Worm (Caenorhabditis elegans): ENCODE results near the gene Y64G10A.1.

Y64G10A.1 gene

ce11 chrIV:14230799-14231198 is 8.1 kb downstream of the Y64G10A.1 start, which contains the start of gene F02H6.6:
F02H6.6 (minus strand) TSS chrIV:14230899.
- TF ChIP-seq mec-3 (tag; optimal IDR thresholded peaks at IDR 0.05; ENCODE audit: borderline replicate concordance) (no peak), ceh-19 (GFP tag; optimal IDR thresholded peaks at IDR 0.05) (no peak), ttx-3 (tag; optimal IDR thresholded peaks at IDR 0.05) (no peak), Y22D7AL.16 (tag; optimal IDR thresholded peaks at IDR 0.05) (no peak), nhr-11 (tag; optimal IDR thresholded peaks at IDR 0.05) (no peak), sox-4 (tag; optimal IDR thresholded peaks at IDR 0.05) (no peak), F13H6.1 (tag; optimal IDR thresholded peaks at IDR 0.05) (no peak), unc-86 (tag; optimal IDR thresholded peaks at IDR 0.05) (no peak), pqm-1 (tag; optimal IDR thresholded peaks at IDR 0.05) (no peak), dmd-4 (tag; optimal IDR thresholded peaks at IDR 0.05; ENCODE audit: borderline replicate concordance) (no peak), ceh-24 (tag; optimal IDR thresholded peaks at IDR 0.05) (no peak), ceh-14 (tag; optimal IDR thresholded peaks at IDR 0.05) (no peak), tbx-2 (tag; optimal IDR thresholded peaks at IDR 0.05) (no peak), ama-1 (optimal IDR thresholded peaks at IDR 0.05) (no peak)

DNA sequence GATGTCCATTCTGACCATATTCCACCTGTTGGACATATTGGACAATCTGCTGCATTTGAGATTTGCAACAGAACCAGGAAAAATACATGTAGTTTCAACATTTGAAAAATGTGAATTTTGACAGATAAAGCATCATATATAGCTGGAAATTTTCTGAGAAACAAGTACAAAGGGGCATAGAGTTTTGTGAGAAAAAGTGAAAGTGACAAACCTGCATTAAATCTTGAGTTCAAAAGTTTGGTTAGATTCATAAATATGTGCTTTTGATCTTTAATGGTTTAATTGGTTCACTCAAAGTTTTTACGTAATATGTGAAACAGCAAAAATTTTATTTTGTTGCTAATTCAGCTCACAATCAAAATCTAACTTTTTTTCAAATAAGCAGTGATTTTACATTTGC is 10.8 kb downstream of the Y64G10A.1 start, which contains the start of gene F02H6.7:
F02H6.7 (minus strand) TSS at position 101 of the 400 bp plus-strand sequence.
- no peak for TF ChIP-seq pax-1 (tag; optimal IDR thresholded peaks at IDR 0.05)

ce11 chrIV:14227138-14227537 is 11.7 kb downstream of the Y64G10A.1 start:
- TF ChIP-seq hlh-15 (tag; optimal IDR thresholded peaks at IDR 0.05) (no peak), hlh-30 (tag; optimal IDR thresholded peaks at IDR 0.05; ENCODE audit: insufficient read depth) (no peak), unc-3 (GFP tag; conservative IDR thresholded peaks at IDR 0.05) (no peak), unc-3 (tag; optimal IDR thresholded peaks at IDR 0.05) (no peak), eyg-1 (tag; optimal IDR thresholded peaks at IDR 0.05) (no peak), lin-11 (tag; optimal IDR thresholded peaks at IDR 0.05) (no peak), ttx-3 (tag; optimal IDR thresholded peaks at IDR 0.05) (no peak), ceh-30 (tag; optimal IDR thresholded peaks at IDR 0.05) (no peak), C08G9.2 (tag; optimal IDR thresholded peaks at IDR 0.05) (no peak), ama-1 (optimal IDR thresholded peaks at IDR 0.05) (no peak), F13H6.1 (tag; optimal IDR thresholded peaks at IDR 0.05) (no peak), pqm-1 (tag; optimal IDR thresholded peaks at IDR 0.05) (no peak), T23F11.4 (GFP tag; optimal IDR thresholded peaks at IDR 0.05) (no peak), unc-42 (tag; optimal IDR thresholded peaks at IDR 0.05) (no peak), fax-1 (tag; optimal IDR thresholded peaks at IDR 0.05) (no peak), ceh-19 (GFP tag; optimal IDR thresholded peaks at IDR 0.05) (no peak), C38D4.7 (GFP tag; optimal IDR thresholded peaks at IDR 0.05) (no peak), sdc-2 (tag; optimal IDR thresholded peaks at IDR 0.05) (no peak), tbx-7 (tag; optimal IDR thresholded peaks at IDR 0.05) (no peak)

DNA sequence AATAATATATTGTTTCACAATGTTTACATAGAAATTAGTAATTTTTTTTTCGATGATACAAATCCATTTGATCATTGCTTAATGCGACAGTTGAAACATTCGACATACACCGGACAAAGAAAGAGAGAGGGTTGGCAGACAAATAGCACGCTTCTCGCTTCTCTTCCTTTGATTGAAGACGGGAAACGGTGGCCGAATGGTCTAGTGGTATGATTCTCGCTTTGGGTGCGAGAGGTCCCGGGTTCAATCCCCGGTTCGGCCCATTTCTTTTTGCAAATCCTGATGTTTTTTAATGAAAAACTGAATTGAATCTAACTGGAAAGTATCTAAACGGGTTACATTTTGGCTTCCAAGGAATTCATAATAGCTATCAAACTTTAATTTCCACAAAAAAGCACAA is 14.0 kb downstream of the Y64G10A.1 start:
- no peak for TF ChIP-seq madf-2 (tag; optimal IDR thresholded peaks at IDR 0.05)
- TF ChIP-seq ceh-45 (GFP tag; IDR thresholded peaks at IDR 0.05) = 0 out of 2 replicates have a peak, but pooled peaks have one; percentile 21
- TF ChIP-seq tbx-2 (tag; optimal IDR thresholded peaks at IDR 0.05) = peak; percentile 23
- TF ChIP-seq nhr-232 (tag; optimal IDR thresholded peaks at IDR 0.05) = peak; percentile 11
- no peak for TF ChIP-seq zip-5 (tag; optimal IDR thresholded peaks at IDR 0.05)
- peak; percentile 0 for TF ChIP-seq elt-2 (tag; optimal IDR thresholded peaks at IDR 0.05)
- TF ChIP-seq nfya-1 (tag; optimal IDR thresholded peaks at IDR 0.05) = peak; percentile 4
- TF ChIP-seq che-1 (tag; optimal IDR thresholded peaks at IDR 0.05) = peak; percentile 17
- TF ChIP-seq Y22D7AL.16 (tag; optimal IDR thresholded peaks at IDR 0.05) = no peak
- peak; percentile 36 for TF ChIP-seq gmeb-2 (tag; optimal IDR thresholded peaks at IDR 0.05)
- no peak for TF ChIP-seq ceh-30 (tag; optimal IDR thresholded peaks at IDR 0.05)
- TF ChIP-seq hlh-13 (GFP tag; optimal IDR thresholded peaks at IDR 0.05) = peak; percentile 2
- TF ChIP-seq sox-2 (GFP tag; IDR thresholded peaks at IDR 0.05) = no peak
- TF ChIP-seq odd-2 (tag; optimal IDR thresholded peaks at IDR 0.05) = no peak
- TF ChIP-seq syd-9 (tag; optimal IDR thresholded peaks at IDR 0.05) = peak; percentile 3
- peak; percentile 15 for TF ChIP-seq hlh-15 (tag; optimal IDR thresholded peaks at IDR 0.05)
- peak; percentile 30 for TF ChIP-seq K09A11.1 (tag; optimal IDR thresholded peaks at IDR 0.05; ENCODE audit: insufficient read depth)
- TF ChIP-seq lim-6 (tag; optimal IDR thresholded peaks at IDR 0.05) = no peak
- TF ChIP-seq C38D4.7 (GFP tag; optimal IDR thresholded peaks at IDR 0.05) = peak; percentile 1
